Fruit fly (Drosophila melanogaster) Kc167 (cell line): ENCODE measurements around the gene Scsalpha1.

Experiments
- Myc ChIP-seq: fragments of >200 bp; optimal IDR thresholded peaks from 2 replicates; lab custom pipeline; 2017; ENCODE audit warnings: missing external identifiers
- Sin3A ChIP-seq: fragments of >200 bp; optimal IDR thresholded peaks from 2 replicates; lab custom pipeline; 2018; ENCODE audit warnings: missing external identifiers
- h ChIP-seq: fragments of >200 bp; optimal IDR thresholded peaks from 3 replicates; lab custom pipeline; 2018; ENCODE audit warnings: missing external identifiers
- insv ChIP-seq: fragments of >200 bp; optimal IDR thresholded peaks from 3 replicates; lab custom pipeline; 2018; ENCODE audit warnings: missing external identifiers
- psq ChIP-seq: fragments of >200 bp; optimal IDR thresholded peaks from 2 replicates; lab custom pipeline; 2017; ENCODE audit warnings: missing external identifiers
- ttk ChIP-seq: sonication (Bioruptor generic); optimal IDR thresholded peaks from 2 replicates; lab custom pipeline; 2017; ENCODE audit warnings: missing external identifiers

Scsalpha1 gene

dm6 chr3L:3824790-3825484 lies 10.9 kb downstream of the Scsalpha1 start, which contains the start of gene Rdh:
Gene Rdh (plus strand): TSS chr3L:3825449.
- no peak for TF ChIP-seq Sin3A
- no peak for TF ChIP-seq h
- no peak for TF ChIP-seq Myc (lab: Kevin White, UChicago)
- no peak for TF ChIP-seq insv (lab: Kevin White, UChicago)
- no peak for TF ChIP-seq ttk (lab: Kevin White, UChicago)
- TF ChIP-seq psq, result no peak

DNA sequence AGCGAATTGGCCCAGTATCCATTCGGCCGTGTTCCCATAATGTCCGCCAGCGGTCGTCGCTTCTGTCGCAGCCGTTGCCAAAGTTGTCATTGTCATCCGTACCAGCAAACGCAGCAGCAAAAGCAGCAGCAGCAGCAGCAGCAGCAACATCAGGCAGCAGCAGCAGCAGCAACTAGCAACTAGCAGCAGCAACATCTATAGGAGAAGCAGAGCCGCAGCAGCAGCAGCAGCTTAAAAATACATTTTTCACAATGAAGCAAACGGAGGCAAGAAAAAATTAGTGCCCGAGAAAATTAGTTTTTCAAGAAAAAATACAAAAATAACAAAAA lies 11.4 kb downstream of the Scsalpha1 start:
- TF ChIP-seq h, result no peak
- TF ChIP-seq Myc (lab: Kevin White, UChicago), result no peak
- no peak for TF ChIP-seq insv (lab: Kevin White, UChicago)
- no peak for TF ChIP-seq ttk (lab: Kevin White, UChicago)
- no peak for TF ChIP-seq psq
- no peak for TF ChIP-seq Sin3A

DNA sequence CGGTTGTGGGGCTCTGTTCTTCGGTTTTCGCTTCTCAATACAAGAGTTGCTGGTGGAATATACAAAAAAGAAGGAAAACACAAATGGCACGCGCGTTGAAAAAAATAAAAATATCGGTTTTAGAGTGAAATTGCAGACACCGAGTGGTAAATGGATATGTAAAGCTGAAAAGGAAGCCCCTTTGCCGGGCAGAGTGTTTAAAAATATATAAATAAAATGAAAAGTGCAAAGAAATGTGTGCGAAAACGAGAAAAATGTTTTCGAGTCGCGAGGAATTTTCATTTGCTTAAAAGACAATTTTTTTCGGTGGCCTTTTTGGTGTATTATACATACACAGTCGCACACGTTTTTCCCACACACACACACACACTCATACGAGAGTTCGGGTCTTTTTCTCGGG lies 11.9 kb downstream of the Scsalpha1 start:
- TF ChIP-seq h, result no peak
- TF ChIP-seq psq, result no peak
- TF ChIP-seq Sin3A, result no peak
- TF ChIP-seq ttk (lab: Kevin White, UChicago), result no peak
- no peak for TF ChIP-seq insv (lab: Kevin White, UChicago)
- no peak for TF ChIP-seq Myc (lab: Kevin White, UChicago)

- TF ChIP-seq insv (lab: Kevin White, UChicago) (no peak), Myc (lab: Kevin White, UChicago) (no peak), psq (no peak), h (no peak), ttk (lab: Kevin White, UChicago) (no peak), Sin3A (no peak)
These were observed 12.5 kb downstream of the Scsalpha1 start for dm6 chr3L:3826541-3826940.

dm6 chr3L:3828111-3828510 lies 14.1 kb downstream of the Scsalpha1 start:
- TF ChIP-seq ttk (lab: Kevin White, UChicago) (no peak), Sin3A (no peak), insv (lab: Kevin White, UChicago) (no peak), psq (no peak), Myc (lab: Kevin White, UChicago) (no peak), h (no peak)

dm6 chr3L:3842981-3843701 lies 29.1 kb downstream of the Scsalpha1 start:
- no peak for TF ChIP-seq h
- TF ChIP-seq psq, result no peak
- no peak for TF ChIP-seq Sin3A
- no peak for TF ChIP-seq insv (lab: Kevin White, UChicago)
- TF ChIP-seq Myc (lab: Kevin White, UChicago), result no peak
- TF ChIP-seq ttk (lab: Kevin White, UChicago), result no peak

DNA sequence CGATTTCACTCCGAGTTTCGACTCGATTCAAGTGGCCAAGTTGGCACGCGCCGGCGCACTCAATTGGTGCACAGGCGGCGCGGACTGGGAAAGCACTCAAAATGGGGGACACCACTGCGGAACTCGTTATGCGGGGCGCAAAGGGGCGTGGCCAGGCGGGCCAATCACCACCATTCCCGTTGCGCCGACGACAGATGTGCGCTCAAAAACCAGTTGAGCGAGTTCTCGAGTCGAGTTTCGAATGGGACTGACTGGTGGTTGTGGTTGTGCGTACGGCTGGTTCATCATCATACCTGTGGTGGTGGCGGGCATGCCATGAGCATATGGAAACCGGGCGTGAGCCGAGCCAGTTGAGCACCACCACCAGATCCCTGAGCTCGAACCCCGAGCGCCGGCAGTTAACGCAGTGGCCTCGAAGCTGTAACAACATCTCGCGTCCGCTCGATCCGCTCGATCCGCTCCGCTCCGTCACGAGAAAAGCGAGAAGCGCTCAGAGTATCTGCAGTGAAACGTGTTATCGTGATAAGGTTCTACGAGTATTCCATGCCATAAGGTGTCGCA lies 31.9 kb downstream of the Scsalpha1 start, which contains the start of gene Awh:
Gene Awh, plus strand, starts transcription at position 392 of the 561 bp plus-strand sequence.
- TF ChIP-seq ttk (lab: Kevin White, UChicago) (no peak), Sin3A (no peak), psq (no peak), h (no peak), Myc (lab: Kevin White, UChicago) (no peak), insv (lab: Kevin White, UChicago) (no peak)

DNA sequence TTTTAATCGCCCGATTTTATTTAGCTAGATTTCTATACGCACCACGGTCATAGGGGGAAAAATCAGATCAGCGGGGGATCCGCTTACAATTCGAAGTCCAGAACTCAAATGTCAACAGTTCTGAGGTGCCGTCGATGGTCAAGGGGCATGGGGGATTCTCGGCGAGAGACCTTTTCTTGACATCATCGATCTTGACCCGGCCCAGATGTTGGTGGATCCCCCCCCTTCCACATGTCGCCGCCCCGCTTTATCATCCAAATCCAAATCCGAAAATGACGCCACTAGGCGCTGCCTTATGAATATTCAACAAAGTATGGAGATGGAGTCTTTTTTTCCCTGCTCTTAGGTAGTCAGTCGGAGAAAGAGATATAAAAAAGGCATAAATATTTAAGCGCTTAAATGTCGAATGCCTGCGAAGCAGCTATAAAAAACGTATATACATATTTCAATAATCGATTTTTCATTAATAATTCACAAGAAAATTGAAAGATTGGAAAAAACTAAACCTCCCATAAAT lies 33.9 kb downstream of the Scsalpha1 start:
- no peak for TF ChIP-seq psq
- no peak for TF ChIP-seq insv (lab: Kevin White, UChicago)
- TF ChIP-seq Sin3A, result no peak
- TF ChIP-seq Myc (lab: Kevin White, UChicago), result no peak
- no peak for TF ChIP-seq ttk (lab: Kevin White, UChicago)
- no peak for TF ChIP-seq h

DNA sequence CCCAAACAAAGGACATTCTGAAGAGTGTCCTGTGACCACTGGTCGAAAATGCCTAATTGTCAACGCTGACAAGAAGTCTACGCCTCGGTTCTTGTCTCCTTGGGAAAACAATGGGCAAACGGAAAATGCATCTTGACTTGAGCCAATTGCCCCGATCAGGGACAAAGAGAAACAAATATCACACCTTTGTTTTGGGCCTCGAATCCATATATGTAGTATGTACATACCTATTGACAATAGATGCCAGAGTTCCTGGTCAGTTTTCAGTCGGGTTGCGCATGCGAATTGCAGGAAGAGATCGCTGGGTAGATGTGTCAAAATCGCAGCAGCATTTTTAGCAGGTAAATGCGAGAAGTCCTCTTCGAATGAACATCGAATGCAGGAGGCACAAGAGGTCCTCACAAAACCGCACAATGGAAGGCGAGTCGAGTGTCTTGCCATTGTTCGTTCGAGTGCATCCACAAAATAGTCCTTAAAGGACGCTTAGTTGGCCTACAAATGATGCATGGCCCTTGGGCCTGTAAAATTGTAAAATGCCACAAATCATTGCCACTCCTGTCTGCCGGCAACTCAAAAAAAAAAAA lies 34.8 kb downstream of the Scsalpha1 start:
- TF ChIP-seq Sin3A (no peak), psq (no peak), insv (lab: Kevin White, UChicago) (no peak), ttk (lab: Kevin White, UChicago) (no peak), h (no peak), Myc (lab: Kevin White, UChicago) (no peak)

- TF ChIP-seq h, result no peak
- no peak for TF ChIP-seq psq
- TF ChIP-seq insv (lab: Kevin White, UChicago), result no peak
- no peak for TF ChIP-seq ttk (lab: Kevin White, UChicago)
- TF ChIP-seq Sin3A, result no peak
- TF ChIP-seq Myc (lab: Kevin White, UChicago), result no peak
These were observed 35.8 kb downstream of the Scsalpha1 start for dm6 chr3L:3849763-3850162.

- TF ChIP-seq ttk (lab: Kevin White, UChicago) (no peak), insv (lab: Kevin White, UChicago) (no peak), Myc (lab: Kevin White, UChicago) (no peak), Sin3A (no peak), h (no peak), psq (no peak)
These were observed 36.5 kb downstream of the Scsalpha1 start for dm6 chr3L:3850477-3850876.

DNA sequence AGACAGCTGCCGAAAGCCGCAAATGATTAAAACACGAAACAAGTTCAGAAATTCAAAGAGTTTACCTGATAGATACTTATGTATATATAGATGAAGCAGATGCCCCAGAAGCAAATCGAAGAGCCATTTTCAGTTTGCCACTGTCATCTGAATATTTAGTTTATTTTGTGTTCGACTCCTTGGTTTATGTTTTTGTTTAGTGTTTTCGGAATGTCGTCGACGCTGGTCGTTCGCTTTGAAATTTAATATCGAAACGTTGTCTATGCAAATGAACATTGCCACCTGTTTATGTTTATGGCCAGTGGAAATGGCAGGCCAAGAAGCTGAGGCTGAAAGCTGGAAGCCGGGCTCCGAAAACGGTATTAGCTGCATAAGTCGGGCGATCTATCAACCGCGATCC lies 37.0 kb downstream of the Scsalpha1 start:
- TF ChIP-seq Sin3A, result no peak
- no peak for TF ChIP-seq insv (lab: Kevin White, UChicago)
- no peak for TF ChIP-seq h
- no peak for TF ChIP-seq ttk (lab: Kevin White, UChicago)
- TF ChIP-seq psq, result no peak
- no peak for TF ChIP-seq Myc (lab: Kevin White, UChicago)
